Fruit fly (Drosophila melanogaster) whole organism, prepupa: ENCODE data around the gene CG6689.

Experiments used
- CG8632 ChIP-seq: fragments of 200-800 bp; sonication (Bioruptor generic); optimal IDR thresholded peaks from 3 replicates; lab custom pipeline; 2016; ENCODE audit warnings: missing biosample characterization, missing genetic modification characterization
- acj6 ChIP-seq: fragments of 200-800 bp; sonication (Bioruptor generic); optimal IDR thresholded peaks from 3 replicates; lab custom pipeline; 2016; ENCODE audit warnings: missing biosample characterization, missing genetic modification characterization
- vri ChIP-seq: fragments of 200-800 bp; sonication (Bioruptor generic); optimal IDR thresholded peaks from 3 replicates; lab custom pipeline; 2016; ENCODE audit warnings: missing biosample characterization, mild to moderate bottlenecking, missing genetic modification characterization

DNA sequence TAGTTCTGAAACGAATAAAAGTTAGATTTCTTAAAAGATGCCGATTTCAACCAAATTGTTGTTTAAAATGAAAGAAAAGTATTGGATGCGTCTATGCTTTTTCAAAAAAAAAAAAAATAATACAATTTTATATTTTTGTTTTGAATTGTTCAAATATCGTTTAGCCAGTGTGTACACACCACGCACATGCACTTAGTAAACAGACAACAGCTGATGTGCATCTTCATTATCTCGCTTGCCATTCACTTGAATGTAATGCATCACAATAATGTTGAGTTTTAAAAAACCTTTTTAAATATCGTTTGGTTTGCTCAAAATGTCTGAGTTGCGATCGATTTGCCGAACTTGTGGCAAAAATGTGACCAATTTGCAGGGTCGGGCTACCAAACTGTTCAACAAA is 16.2 kb upstream of the CG6689 start, which contains the start of gene CG31441:
- no peak for TF ChIP-seq acj6
- no peak for TF ChIP-seq CG8632 (GFP tag; lab: Kevin White, UChicago)
- TF ChIP-seq vri (GFP tag; lab: Kevin White, UChicago), result no peak
